Worm (Caenorhabditis elegans) whole organism, young adult: Measurements from ENCODE around the gene C16C8.9.

Experiments used
- B0019.2 ChIP-seq: fragments of 200-800 bp; sonication (Bioruptor generic); conservative IDR thresholded peaks from 2 replicates; pipeline ENCODE4 v1.3.6; 2022; ENCODE audit warnings: missing genetic modification reagents, missing genetic modification characterization, missing compliant biosample characterization
- B0035.1 ChIP-seq: sonication (generic microtip); optimal IDR thresholded peaks from 2 replicates; lab custom pipeline; 2016; ENCODE audit warnings: missing genetic modification characterization, mild to moderate bottlenecking, missing compliant biosample characterization, missing genotype, missing genetic modification reagents
- B0261.1 ChIP-seq: sonication (generic microtip); optimal IDR thresholded peaks from 2 replicates; lab custom pipeline; 2016; ENCODE audit warnings: mild to moderate bottlenecking, missing genetic modification characterization, moderate library complexity, missing compliant biosample characterization
- B0336.3 ChIP-seq: fragments of 200-800 bp; sonication (Bioruptor generic); IDR thresholded peaks from 2 replicates; pipeline ENCODE4 v1.3.6; 2022; ENCODE audit warnings: missing genetic modification characterization, missing compliant biosample characterization
- C06A6.2 ChIP-seq: fragments of 200-800 bp; sonication (Bioruptor generic); conservative IDR thresholded peaks from 2 replicates; pipeline ENCODE4 v1.3.6; 2022; ENCODE audit warnings: missing genetic modification characterization, missing compliant biosample characterization
- C17E4.6 ChIP-seq: fragments of 200-800 bp; sonication (Bioruptor generic); IDR thresholded peaks from 2 replicates; pipeline ENCODE4 v1.3.6; 2022; ENCODE audit warnings: missing genetic modification reagents, missing genetic modification characterization, missing compliant biosample characterization
- F49E8.2 ChIP-seq: sonication (generic microtip); optimal IDR thresholded peaks from 3 replicates; lab custom pipeline; 2017; ENCODE audit warnings: missing genetic modification characterization, mild to moderate bottlenecking, missing compliant biosample characterization, antibody characterized with exemption, moderate library complexity; ENCODE audit not compliant: insufficient read depth
- F57A8.1 ChIP-seq: fragments of 200-800 bp; sonication (Bioruptor generic); optimal IDR thresholded peaks from 2 replicates; lab custom pipeline; 2018; ENCODE audit warnings: mild to moderate bottlenecking, missing genetic modification characterization, moderate library complexity, missing compliant biosample characterization
- T07F8.4 ChIP-seq: sonication (generic microtip); optimal IDR thresholded peaks from 2 replicates; lab custom pipeline; 2016; ENCODE audit warnings: mild to moderate bottlenecking, missing genetic modification characterization, moderate library complexity, missing compliant biosample characterization
- T26A5.8 ChIP-seq: sonication (generic microtip); optimal IDR thresholded peaks from 2 replicates; lab custom pipeline; 2016; ENCODE audit warnings: missing genetic modification characterization, missing compliant biosample characterization
- Y53F4B.3 ChIP-seq: fragments of 200-800 bp; sonication (Bioruptor generic); IDR thresholded peaks from 2 replicates; pipeline ENCODE4 v1.3.6; 2022; ENCODE audit warnings: missing genetic modification reagents, missing genetic modification characterization, missing compliant biosample characterization
- Y53G8AR.9 ChIP-seq: fragments of 200-800 bp; sonication (Bioruptor generic); conservative IDR thresholded peaks from 2 replicates; pipeline ENCODE4 v1.3.6; 2022; ENCODE audit warnings: missing genetic modification reagents, missing genetic modification characterization, missing compliant biosample characterization
- Y79H2A.3 ChIP-seq: fragments of 200-800 bp; sonication (Bioruptor generic); conservative IDR thresholded peaks from 2 replicates; pipeline ENCODE4 v1.3.6; 2022; ENCODE audit warnings: missing genetic modification reagents, missing genetic modification characterization, missing compliant biosample characterization
- ZK185.1 ChIP-seq: sonication (generic microtip); optimal IDR thresholded peaks from 2 replicates; lab custom pipeline; 2016; ENCODE audit warnings: mild to moderate bottlenecking, missing genetic modification characterization, missing compliant biosample characterization; ENCODE audit not compliant: poor library complexity, severe bottlenecking
- athp-1 ChIP-seq: sonication (generic microtip); optimal IDR thresholded peaks from 2 replicates; lab custom pipeline; 2017; ENCODE audit warnings: mild to moderate bottlenecking, missing genetic modification characterization, missing compliant biosample characterization
- attf-5 ChIP-seq: fragments of 200-800 bp; sonication (Bioruptor generic); optimal IDR thresholded peaks from 2 replicates; lab custom pipeline; 2018; ENCODE audit warnings: mild to moderate bottlenecking, missing genetic modification characterization, missing compliant biosample characterization
- attf-6 ChIP-seq: fragments of 200-800 bp; sonication (Bioruptor generic); IDR thresholded peaks from 2 replicates; pipeline ENCODE4 v1.3.6; 2022; ENCODE audit warnings: missing genetic modification reagents, missing genetic modification characterization, missing compliant biosample characterization
- ceh-100 ChIP-seq: fragments of 200-800 bp; sonication (Bioruptor generic); IDR thresholded peaks from 2 replicates; pipeline ENCODE4 v1.3.6; 2022; ENCODE audit warnings: missing genetic modification reagents, missing genetic modification characterization, missing compliant biosample characterization
- ceh-27 ChIP-seq: fragments of 200-800 bp; sonication (Bioruptor generic); optimal IDR thresholded peaks from 2 replicates; lab custom pipeline; 2018; ENCODE audit warnings: mild to moderate bottlenecking, missing genetic modification characterization, moderate library complexity, missing compliant biosample characterization
- ceh-40 ChIP-seq: fragments of 200-800 bp; sonication (Bioruptor generic); IDR thresholded peaks from 2 replicates; pipeline ENCODE4 v1.3.6; 2022; ENCODE audit warnings: missing genetic modification characterization, missing compliant biosample characterization
- ceh-58 ChIP-seq: fragments of 200-800 bp; sonication (Bioruptor generic); IDR thresholded peaks from 2 replicates; pipeline ENCODE4 v1.3.6; 2022; ENCODE audit warnings: missing genetic modification characterization, missing compliant biosample characterization
- ceh-91 ChIP-seq: fragments of 200-800 bp; sonication (Bioruptor generic); IDR thresholded peaks from 2 replicates; pipeline ENCODE4 v1.3.6; 2022; ENCODE audit warnings: missing genetic modification reagents, missing genetic modification characterization, missing compliant biosample characterization
- chd-7 ChIP-seq: sonication (generic microtip); optimal IDR thresholded peaks from 2 replicates; lab custom pipeline; 2016; ENCODE audit warnings: mild to moderate bottlenecking, missing genetic modification characterization, moderate library complexity, missing compliant biosample characterization
- dpff-1 ChIP-seq: sonication (generic microtip); optimal IDR thresholded peaks from 2 replicates; lab custom pipeline; 2017; ENCODE audit warnings: mild to moderate bottlenecking, missing genetic modification characterization, missing compliant biosample characterization
- dpl-1 ChIP-seq: fragments of 150-350 bp; optimal IDR thresholded peaks from 2 replicates; lab custom pipeline; 2014; ENCODE audit warnings: missing biosample characterization, missing genetic modification reagents, missing genetic modification characterization
- ekl-4 ChIP-seq: fragments of 200-800 bp; sonication (Bioruptor generic); IDR thresholded peaks from 2 replicates; pipeline ENCODE4 v1.3.6; 2022; ENCODE audit warnings: missing genetic modification reagents, missing genetic modification characterization, missing compliant biosample characterization
- ets-4 ChIP-seq: fragments of 200-800 bp; sonication (Bioruptor generic); optimal IDR thresholded peaks from 2 replicates; lab custom pipeline; 2018; ENCODE audit warnings: mild to moderate bottlenecking, missing genetic modification characterization, missing compliant biosample characterization
- him-1 ChIP-seq: sonication (generic microtip); optimal IDR thresholded peaks from 2 replicates; lab custom pipeline; 2016; ENCODE audit warnings: missing genotype, missing genetic modification reagents, missing genetic modification characterization, missing compliant biosample characterization
- hrde-1 ChIP-seq: sonication (generic microtip); optimal IDR thresholded peaks from 2 replicates; lab custom pipeline; 2016; ENCODE audit warnings: missing genetic modification characterization, mild to moderate bottlenecking, missing compliant biosample characterization, moderate library complexity, missing genotype, missing genetic modification reagents, borderline replicate concordance
- let-607 ChIP-seq, 2 experiments: fragments of 200-800 bp in 1 of 2; sonication (Bioruptor generic) in 1 of 2; sonication (generic microtip) in 1 of 2; optimal IDR thresholded peaks; 2 replicates each; lab custom pipeline; 2016 to 2018; ENCODE audit warnings: mild to moderate bottlenecking in 2 of 2, missing compliant biosample characterization in 2 of 2, missing genetic modification characterization in 2 of 2, moderate library complexity in 2 of 2, missing genotype in 1 of 2
- lin-54 ChIP-seq: fragments of 200-800 bp; sonication (Bioruptor generic); optimal IDR thresholded peaks from 2 replicates; lab custom pipeline; 2018; ENCODE audit warnings: mild to moderate bottlenecking, missing genetic modification characterization, missing compliant biosample characterization
- lsl-1 ChIP-seq: fragments of 200-800 bp; sonication (Bioruptor generic); optimal IDR thresholded peaks from 2 replicates; lab custom pipeline; 2018; ENCODE audit warnings: mild to moderate bottlenecking, missing genetic modification characterization, moderate library complexity, missing compliant biosample characterization
- madf-10 ChIP-seq: sonication (generic microtip); optimal IDR thresholded peaks from 2 replicates; lab custom pipeline; 2016; ENCODE audit warnings: mild to moderate bottlenecking, missing genetic modification characterization, missing compliant biosample characterization
- mcd-1 ChIP-seq: fragments of 200-800 bp; sonication (Bioruptor generic); IDR thresholded peaks from 2 replicates; pipeline ENCODE4 v1.3.6; 2022; ENCODE audit warnings: missing genetic modification reagents, missing genetic modification characterization, missing compliant biosample characterization
- mxl-1 ChIP-seq: sonication (generic microtip); optimal IDR thresholded peaks from 2 replicates; lab custom pipeline; 2016; ENCODE audit warnings: missing genetic modification characterization, missing compliant biosample characterization
- nfyb-1 ChIP-seq: fragments of 200-800 bp; sonication (Bioruptor generic); IDR thresholded peaks from 2 replicates; pipeline ENCODE4 v1.3.6; 2022; ENCODE audit warnings: missing genetic modification reagents, missing genetic modification characterization, missing compliant biosample characterization
- nhr-90 ChIP-seq: sonication (generic microtip); optimal IDR thresholded peaks from 2 replicates; lab custom pipeline; 2016; ENCODE audit warnings: missing genotype, mild to moderate bottlenecking, missing genetic modification characterization, missing compliant biosample characterization
- pha-4 ChIP-seq: fragments of 150-350 bp; sonication (generic microtip); optimal IDR thresholded peaks from 2 replicates; lab custom pipeline; 2014; ENCODE audit warnings: missing biosample characterization, missing genetic modification reagents, missing genetic modification characterization
- rcor-1 ChIP-seq: fragments of 200-800 bp; sonication (Bioruptor generic); IDR thresholded peaks from 2 replicates; pipeline ENCODE4 v1.3.6; 2022; ENCODE audit warnings: missing genetic modification reagents, missing genetic modification characterization, missing compliant biosample characterization
- snpc-1.3 ChIP-seq: sonication (generic microtip); optimal IDR thresholded peaks from 2 replicates; lab custom pipeline; 2017; ENCODE audit warnings: missing genetic modification characterization, mild to moderate bottlenecking, missing compliant biosample characterization, antibody characterized with exemption, moderate library complexity, missing genotype, missing genetic modification reagents; ENCODE audit not compliant: insufficient read depth
- snpc-3.4 ChIP-seq: sonication (generic microtip); optimal IDR thresholded peaks from 2 replicates; lab custom pipeline; 2017; ENCODE audit warnings: missing genetic modification characterization, mild to moderate bottlenecking, missing compliant biosample characterization, antibody characterized with exemption, moderate library complexity, missing genotype, missing genetic modification reagents
- somi-1 ChIP-seq: fragments of 200-800 bp; sonication (Bioruptor generic); optimal IDR thresholded peaks from 2 replicates; lab custom pipeline; 2018; ENCODE audit warnings: mild to moderate bottlenecking, missing genetic modification characterization, missing compliant biosample characterization
- tbp1 ChIP-seq: fragments of 200-800 bp; sonication (Bioruptor generic); optimal IDR thresholded peaks from 2 replicates; lab custom pipeline; 2018; ENCODE audit warnings: mild to moderate bottlenecking, missing genetic modification characterization, missing compliant biosample characterization
- unc-62 ChIP-seq: fragments of 150-350 bp; optimal IDR thresholded peaks from 2 replicates; lab custom pipeline; 2014; ENCODE audit warnings: missing biosample characterization, missing genetic modification reagents, missing genetic modification characterization
- xnd-1 ChIP-seq: sonication (generic microtip); optimal IDR thresholded peaks from 2 replicates; lab custom pipeline; 2016; ENCODE audit warnings: missing genotype, missing genetic modification reagents, missing genetic modification characterization, missing compliant biosample characterization
- zim-3 ChIP-seq: sonication (generic microtip); optimal IDR thresholded peaks from 2 replicates; lab custom pipeline; 2017; ENCODE audit warnings: mild to moderate bottlenecking, missing genetic modification characterization, moderate library complexity, missing compliant biosample characterization
- ztf-25 ChIP-seq: fragments of 200-800 bp; sonication (Bioruptor generic); IDR thresholded peaks from 2 replicates; pipeline ENCODE4 v1.3.6; 2022; ENCODE audit warnings: missing genetic modification reagents, missing genetic modification characterization, missing compliant biosample characterization

C16C8.9 gene

DNA sequence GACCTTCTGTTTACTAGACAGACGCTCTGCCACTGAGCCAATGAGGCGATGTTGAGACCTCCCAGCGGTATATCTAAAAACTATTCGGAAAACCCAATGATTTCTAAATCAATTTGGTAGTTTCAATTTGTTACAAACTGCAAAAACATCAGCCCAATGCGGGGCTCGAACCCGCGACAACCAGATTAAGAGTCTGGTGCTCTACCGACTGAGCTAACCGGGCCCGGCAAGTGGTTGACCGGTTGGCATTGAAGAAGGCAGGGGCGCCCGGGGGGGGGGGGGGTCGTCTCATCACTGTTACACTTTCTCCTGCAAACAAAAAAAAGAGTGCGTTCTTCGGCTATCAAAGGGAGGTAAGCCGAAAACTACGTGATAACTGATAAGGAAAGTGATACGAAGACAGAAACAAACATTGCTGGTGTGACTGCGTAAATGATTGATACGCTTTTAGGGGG, 23.7 kb downstream of the C16C8.9 start:
- TF ChIP-seq ekl-4, result peak; percentile 75
- TF ChIP-seq F57A8.1, result peak; percentile 81
- peak; percentile 84; the same call in 1 of the 2 replicates for TF ChIP-seq B0336.3 (GFP tag; lab: Robert Waterston, UW)
- TF ChIP-seq B0261.1 (tag; lab: Kevin White, UChicago), result peak; percentile 97
- TF ChIP-seq athp-1 (tag; lab: Kevin White, UChicago), result peak; percentile 74
- TF ChIP-seq ceh-100 (GFP tag; lab: Robert Waterston, UW), result peak; percentile 57; the same call in 1 of the 2 replicates
- TF ChIP-seq ets-4 (GFP tag; lab: Kevin White, UChicago), result peak; percentile 33
- TF ChIP-seq mcd-1 (GFP tag; lab: Robert Waterston, UW), result peak; percentile 80
- peak; percentile 77 for TF ChIP-seq C17E4.6 (GFP tag; lab: Robert Waterston, UW)
- no peak for TF ChIP-seq ZK185.1
- TF ChIP-seq chd-7 (tag; lab: Kevin White, UChicago), result peak; percentile 70
- TF ChIP-seq B0019.2 (GFP tag; lab: Robert Waterston, UW), result peak; percentile 49; the same call in 1 of the 2 replicates
- peak; percentile 71 for TF ChIP-seq zim-3 (tag; lab: Kevin White, UChicago)
- no peak for TF ChIP-seq Y79H2A.3
- TF ChIP-seq C06A6.2 (GFP tag; lab: Robert Waterston, UW), result peak; percentile 30; the same call in 1 of the 2 replicates
- peak; percentile 76; the same call in 1 of the 2 replicates for TF ChIP-seq ceh-40 (GFP tag; lab: Robert Waterston, UW)
- 0 out of 2 replicates have a peak, but pooled peaks have one; percentile 21 for TF ChIP-seq ceh-91 (GFP tag; lab: Robert Waterston, UW)
- TF ChIP-seq T26A5.8 (tag; lab: Kevin White, UChicago), result peak; percentile 52
- no peak for TF ChIP-seq dpl-1 (GFP tag; lab: Kevin White, UChicago)
- peak; percentile 93 for TF ChIP-seq him-1 (tag; lab: Kevin White, UChicago)
- peak; percentile 58 for TF ChIP-seq mxl-1 (tag; lab: Kevin White, UChicago)
- peak; percentile 80 for TF ChIP-seq T07F8.4 (tag; lab: Kevin White, UChicago)
- peak; percentile 55 for TF ChIP-seq madf-10 (tag; lab: Kevin White, UChicago)
- TF ChIP-seq nhr-90 (tag; lab: Kevin White, UChicago), result peak; percentile 92
- TF ChIP-seq snpc-3.4 (tag; lab: Kevin White, UChicago), result peak; percentile 11
- peak; percentile 59 for TF ChIP-seq lin-54 (GFP tag; lab: Kevin White, UChicago)
- peak; percentile 97 for TF ChIP-seq tbp1 (GFP tag; lab: Kevin White, UChicago)
- TF ChIP-seq snpc-1.3 (tag; lab: Kevin White, UChicago), result peak; percentile 52
- peak; percentile 25 to 54 for TF ChIP-seq let-607 (tag; optimal IDR thresholded peaks at IDR 0.05; lab: Kevin White, UChicago)
- TF ChIP-seq lsl-1 (GFP tag; lab: Kevin White, UChicago), result peak; percentile 65
- peak; percentile 55 for TF ChIP-seq attf-5 (GFP tag; lab: Kevin White, UChicago)
- TF ChIP-seq attf-6 (GFP tag; lab: Robert Waterston, UW), result 0 out of 2 replicates have a peak, but pooled peaks have one; percentile 39
- no peak for TF ChIP-seq F49E8.2 (tag; lab: Kevin White, UChicago)
- TF ChIP-seq nfyb-1 (GFP tag; lab: Robert Waterston, UW), result peak; percentile 88
- peak; percentile 10 for TF ChIP-seq xnd-1 (tag; lab: Kevin White, UChicago)
- TF ChIP-seq ceh-27 (GFP tag; lab: Kevin White, UChicago), result peak; percentile 48
- TF ChIP-seq rcor-1, result peak; percentile 43; the same call in 1 of the 2 replicates
- no peak for TF ChIP-seq Y53F4B.3 (GFP tag; lab: Robert Waterston, UW)
- TF ChIP-seq pha-4 (tag; lab: Kevin White, UChicago), result no peak
- TF ChIP-seq somi-1 (GFP tag; lab: Kevin White, UChicago), result peak; percentile 68
- no peak for TF ChIP-seq dpff-1 (tag; lab: Kevin White, UChicago)
- TF ChIP-seq B0035.1, result peak; percentile 27
- TF ChIP-seq ceh-58 (GFP tag; lab: Robert Waterston, UW), result 0 out of 2 replicates have a peak, but pooled peaks have one; percentile 54
- peak; percentile 51 for TF ChIP-seq hrde-1
- peak; percentile 60; the same call in 1 of the 2 replicates for TF ChIP-seq ztf-25 (GFP tag; lab: Robert Waterston, UW)
- TF ChIP-seq Y53G8AR.9 (GFP tag; lab: Robert Waterston, UW), result peak; percentile 73; the same call in 1 of the 2 replicates
- TF ChIP-seq unc-62 (GFP tag; lab: Kevin White, UChicago), result no peak
